Fruit fly (Drosophila melanogaster): Measurements from ENCODE around the gene Hsp22.

Gene Hsp22

DNA sequence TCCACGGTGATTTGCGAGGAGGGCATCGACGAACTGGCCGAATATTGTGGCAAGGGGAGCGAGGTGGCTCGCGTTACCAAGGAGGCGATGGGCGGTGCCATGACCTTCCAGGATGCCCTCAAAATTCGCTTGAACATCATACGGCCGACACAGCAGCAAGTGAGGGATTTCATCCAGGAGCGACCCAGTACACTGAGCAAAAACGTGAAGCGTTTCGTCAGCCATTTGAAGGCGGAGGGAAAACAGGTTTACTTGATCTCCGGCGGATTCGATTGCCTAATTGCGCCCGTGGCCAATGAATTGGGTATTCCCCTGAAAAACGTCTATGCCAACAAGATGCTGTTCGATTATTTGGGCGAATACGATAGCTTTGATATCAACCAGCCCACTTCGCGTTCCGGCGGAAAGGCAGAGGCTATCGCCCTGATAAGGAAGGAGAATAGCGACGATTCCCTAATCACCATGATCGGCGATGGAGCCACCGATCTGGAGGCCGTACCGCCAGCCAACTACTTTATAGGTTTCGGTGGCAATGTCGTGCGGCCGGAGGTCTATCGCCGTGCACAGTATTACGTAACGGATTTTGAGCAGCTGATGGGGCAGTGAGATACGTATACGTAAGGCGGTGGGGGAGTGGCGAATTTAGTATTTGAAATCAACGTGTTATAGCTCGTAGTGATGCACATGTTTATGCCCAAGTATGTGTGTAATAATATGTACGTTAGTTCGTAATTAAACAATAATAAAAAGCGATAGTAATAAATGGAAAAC is 51.2 kb downstream of the Hsp22 start:
- TF ChIP-seq Rel (GFP tag; optimal IDR thresholded peaks at IDR 0.05) (no peak), Rel (tag; optimal IDR thresholded peaks at IDR 0.05) (peak; percentile 76), OdsH (GFP tag; optimal IDR thresholded peaks at IDR 0.05) (no peak)

DNA sequence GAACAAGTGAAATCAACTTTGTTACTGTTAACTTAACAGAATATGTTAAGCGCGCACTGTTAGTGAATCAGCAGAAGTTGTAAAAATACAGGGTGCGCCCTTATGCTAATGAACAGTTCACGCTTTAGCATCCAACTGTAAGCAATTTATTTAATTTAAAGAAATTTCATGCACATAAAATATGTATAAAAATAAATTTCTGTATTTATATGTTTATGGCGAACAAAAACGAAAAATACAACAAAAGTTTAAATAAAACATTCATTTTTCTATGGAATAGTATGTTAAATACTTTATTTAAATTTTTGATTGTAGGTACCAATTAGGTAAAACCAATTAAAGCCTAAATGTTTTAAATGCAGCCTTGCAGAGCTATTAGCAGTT is 51.8 kb downstream of the Hsp22 start:
- TF ChIP-seq HLH106 (tag; optimal IDR thresholded peaks at IDR 0.05) (no peak), ey (GFP tag; optimal IDR thresholded peaks at IDR 0.05) (no peak), pan (optimal IDR thresholded peaks at IDR 0.05) (no peak), CG9705 (GFP tag; optimal IDR thresholded peaks at IDR 0.05) (no peak), sv (GFP tag; optimal IDR thresholded peaks at IDR 0.05) (no peak), foxo (GFP tag; optimal IDR thresholded peaks at IDR 0.05) (peak in 1 of 2 experiments; percentile 14), Myc (optimal IDR thresholded peaks at IDR 0.05) (no peak), lola (GFP tag; optimal IDR thresholded peaks at IDR 0.05) (no peak), N (GFP tag; optimal IDR thresholded peaks at IDR 0.05) (no peak), Abd-B (GFP tag; optimal IDR thresholded peaks at IDR 0.05) (no peak), jim (GFP tag; optimal IDR thresholded peaks at IDR 0.05) (no peak), Jra (GFP tag; optimal IDR thresholded peaks at IDR 0.05) (no peak), Sp1 (GFP tag; optimal IDR thresholded peaks at IDR 0.05) (peak; percentile 4), sage (GFP tag; optimal IDR thresholded peaks at IDR 0.05) (peak; percentile 8), OdsH (GFP tag; optimal IDR thresholded peaks at IDR 0.05) (peak; percentile 8), CG32264 (GFP tag; optimal IDR thresholded peaks at IDR 0.05) (no peak), Hr78 (GFP tag; optimal IDR thresholded peaks at IDR 0.05) (no peak), brk (GFP tag; optimal IDR thresholded peaks at IDR 0.05) (peak; percentile 62), br (GFP tag; optimal IDR thresholded peaks at IDR 0.05) (no peak), dmrt93B (GFP tag; optimal IDR thresholded peaks at IDR 0.05) (no peak), Vsx2 (GFP tag; optimal IDR thresholded peaks at IDR 0.05; ENCODE audit: partially characterized antibody) (no peak), fru (GFP tag; optimal IDR thresholded peaks at IDR 0.05) (no peak), tai (GFP tag; optimal IDR thresholded peaks at IDR 0.05) (no peak), rgr (GFP tag; optimal IDR thresholded peaks at IDR 0.05) (no peak)

Data from whole organism, wandering third instar larva.